Fruit fly (Drosophila melanogaster): ENCODE measurements around the gene grk.
A peak's percentile ranks its signal among the peaks of the same experiment; 100 is the strongest.

grk gene

DNA sequence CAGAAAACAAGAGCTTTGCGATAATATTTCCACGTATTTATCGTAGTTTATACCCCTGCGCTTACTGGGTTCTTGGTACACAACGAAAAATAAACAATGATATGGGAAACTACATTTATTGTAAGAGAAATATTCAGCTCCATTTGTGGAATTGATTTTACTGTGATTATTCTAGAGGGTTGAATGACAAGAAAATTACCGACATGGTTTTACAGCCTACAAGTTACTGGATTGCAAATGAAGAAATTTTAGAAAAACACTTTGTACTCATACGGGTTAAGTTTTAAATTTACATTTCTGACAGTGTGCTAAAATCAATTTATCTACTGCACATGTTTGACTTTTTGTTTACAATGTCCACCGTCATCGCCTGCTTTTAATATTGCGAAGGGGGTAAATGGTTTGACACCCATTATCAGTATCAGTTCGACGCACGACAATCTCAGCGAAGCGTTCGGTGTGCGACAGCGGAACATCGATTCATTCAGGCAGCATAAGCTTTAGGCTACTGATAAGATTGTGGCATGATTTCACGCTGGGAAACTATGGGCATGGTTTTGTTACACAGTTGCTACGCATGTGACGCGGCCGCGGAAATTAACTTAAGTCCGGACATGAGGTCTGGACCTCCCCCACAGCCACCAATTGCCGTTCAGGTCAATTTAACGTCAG is 28.5 kb upstream of the grk start (continued):
- TF ChIP-seq mam (GFP tag; optimal IDR thresholded peaks at IDR 0.05) = peak; percentile 41
- TF ChIP-seq pum (GFP tag; optimal IDR thresholded peaks at IDR 0.05) = no peak
- no peak for TF ChIP-seq inv (GFP tag; IDR thresholded peaks at IDR 0.05; ENCODE audit: partially characterized antibody)
- TF ChIP-seq trh (GFP tag; optimal IDR thresholded peaks at IDR 0.05) = no peak
- no peak for TF ChIP-seq onecut (GFP tag; IDR thresholded peaks at IDR 0.05)
- TF ChIP-seq en (GFP tag; optimal IDR thresholded peaks at IDR 0.05) = no peak
- no peak for TF ChIP-seq fd96Cb (tag; optimal IDR thresholded peaks at IDR 0.05)
- TF ChIP-seq Ravus (GFP tag; IDR thresholded peaks at IDR 0.05) = no peak
- TF ChIP-seq al (GFP tag; IDR thresholded peaks at IDR 0.05) = no peak
- TF ChIP-seq Hr39 (optimal IDR thresholded peaks at IDR 0.05) = no peak
- TF ChIP-seq pb (GFP tag; optimal IDR thresholded peaks at IDR 0.05) = no peak
- TF ChIP-seq Mrtf (GFP tag; IDR thresholded peaks at IDR 0.05) = no peak
- TF ChIP-seq CG10147 (GFP tag; optimal IDR thresholded peaks at IDR 0.05) = no peak
- TF ChIP-seq CG4282 (GFP tag; optimal IDR thresholded peaks at IDR 0.05) = no peak
- TF ChIP-seq CG4424 (GFP tag; optimal IDR thresholded peaks at IDR 0.05) = no peak
- no peak for TF ChIP-seq CG16813 (GFP tag; IDR thresholded peaks at IDR 0.05; ENCODE audit: partially characterized antibody)
- TF ChIP-seq ab (GFP tag; optimal IDR thresholded peaks at IDR 0.05) = no peak
- no peak for TF ChIP-seq gfzf (GFP tag; optimal IDR thresholded peaks at IDR 0.05)
- TF ChIP-seq crp (GFP tag; optimal IDR thresholded peaks at IDR 0.05) = no peak
- TF ChIP-seq CG2129 (GFP tag; IDR thresholded peaks at IDR 0.05; ENCODE audit: partially characterized antibody) = no peak
- no peak for TF ChIP-seq CG34224 (GFP tag; IDR thresholded peaks at IDR 0.05; ENCODE audit: partially characterized antibody)
- TF ChIP-seq Fer1 (GFP tag; optimal IDR thresholded peaks at IDR 0.05) = peak; percentile 23
- no peak for TF ChIP-seq gsb (GFP tag; IDR thresholded peaks at IDR 0.05)
- no peak for TF ChIP-seq HLHmδ (GFP tag; optimal IDR thresholded peaks at IDR 0.05)
- no peak for TF ChIP-seq CG17612 (GFP tag; IDR thresholded peaks at IDR 0.05)
- no peak for TF ChIP-seq pzg (GFP tag; optimal IDR thresholded peaks at IDR 0.05)
- no peak for TF ChIP-seq CrebB (tag; optimal IDR thresholded peaks at IDR 0.05)
- TF ChIP-seq Meics (GFP tag; optimal IDR thresholded peaks at IDR 0.05) = peak; percentile 64
- TF ChIP-seq Bteb2 (GFP tag; optimal IDR thresholded peaks at IDR 0.05) = peak; percentile 24
- TF ChIP-seq emc (GFP tag; optimal IDR thresholded peaks at IDR 0.05) = no peak
- no peak for TF ChIP-seq CG13123 (GFP tag; optimal IDR thresholded peaks at IDR 0.05)
- TF ChIP-seq ftz-f1 (GFP tag; optimal IDR thresholded peaks at IDR 0.05) = no peak
- no peak for TF ChIP-seq Nf-YC (tag; optimal IDR thresholded peaks at IDR 0.05)
- TF ChIP-seq CG8765 (GFP tag; IDR thresholded peaks at IDR 0.05) = no peak
- TF ChIP-seq Oli (tag; optimal IDR thresholded peaks at IDR 0.05) = peak; percentile 44
- no peak for TF ChIP-seq CG7271 (tag; optimal IDR thresholded peaks at IDR 0.05)
- TF ChIP-seq lmd (GFP tag; IDR thresholded peaks at IDR 0.05) = no peak
- no peak for TF ChIP-seq ase (GFP tag; IDR thresholded peaks at IDR 0.05)
- TF ChIP-seq CG9609 (GFP tag; optimal IDR thresholded peaks at IDR 0.05) = peak; percentile 31
- TF ChIP-seq CG31441 (GFP tag; IDR thresholded peaks at IDR 0.05) = peak; percentile 43
- peak; percentile 33; the same call in 1 of the 3 replicates for TF ChIP-seq CG11456 (GFP tag; IDR thresholded peaks at IDR 0.05)
- TF ChIP-seq ro (GFP tag; IDR thresholded peaks at IDR 0.05) = no peak
- TF ChIP-seq CG1792 (GFP tag; optimal IDR thresholded peaks at IDR 0.05) = no peak
- TF ChIP-seq Ets97D (GFP tag; optimal IDR thresholded peaks at IDR 0.05) = peak; percentile 8
- TF ChIP-seq CG16863 (GFP tag; optimal IDR thresholded peaks at IDR 0.05) = no peak
- no peak for TF ChIP-seq ssp (GFP tag; IDR thresholded peaks at IDR 0.05)
- TF ChIP-seq CG12071 (GFP tag; optimal IDR thresholded peaks at IDR 0.05) = no peak
- TF ChIP-seq Ptx1 (GFP tag; IDR thresholded peaks at IDR 0.05) = no peak
- TF ChIP-seq CG4730 (GFP tag; IDR thresholded peaks at IDR 0.05) = no peak
- TF ChIP-seq ap (GFP tag; IDR thresholded peaks at IDR 0.05) = no peak
- TF ChIP-seq Rfx (GFP tag; IDR thresholded peaks at IDR 0.05) = peak; percentile 30; the same call in 1 of the 2 replicates
- TF ChIP-seq CG10979 (tag; optimal IDR thresholded peaks at IDR 0.05) = peak; percentile 29

Data from whole organism, embryonic.